Worm (Caenorhabditis elegans) whole organism, L3 larva: ENCODE results near the gene F35H8.1.

Experiments
- aly-2 ChIP-seq: fragments of 150-350 bp; optimal IDR thresholded peaks from 2 replicates; lab custom pipeline; 2014; ENCODE audit warnings: missing biosample characterization, missing genetic modification characterization
- ceh-82 ChIP-seq: fragments of 150-350 bp; optimal IDR thresholded peaks from 2 replicates; lab custom pipeline; 2014; ENCODE audit warnings: missing biosample characterization, missing genetic modification characterization
- pha-4 ChIP-seq: fragments of 150-350 bp; optimal IDR thresholded peaks from 2 replicates; lab custom pipeline; 2014; ENCODE audit warnings: missing biosample characterization, missing genetic modification reagents, missing genetic modification characterization

DNA sequence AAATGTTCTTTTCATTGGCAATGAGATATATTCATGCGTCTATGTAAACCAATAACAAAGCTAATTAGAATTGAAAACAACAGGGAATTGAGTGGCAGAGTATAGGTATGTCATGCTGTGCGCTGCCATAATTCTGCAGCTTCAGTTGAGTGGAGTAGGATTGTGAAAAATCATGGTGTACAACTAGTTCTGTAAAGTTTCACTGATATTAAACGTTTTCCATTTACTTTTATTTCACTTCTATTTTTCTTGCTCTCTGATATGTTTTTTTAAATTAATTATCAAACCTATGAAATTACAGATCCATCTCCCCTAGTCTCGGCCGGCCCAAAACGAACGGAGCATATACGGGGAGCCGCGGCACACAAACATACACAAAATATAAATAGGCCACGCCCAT is 22.6 kb upstream of the F35H8.1 start, which contains the start of gene exc-7:
- TF ChIP-seq aly-2 (no peak), pha-4 (tag; lab: Kevin White, UChicago) (no peak), ceh-82 (tag; lab: Kevin White, UChicago) (no peak)
